Fruit fly (Drosophila melanogaster) Kc167 (cell line): ENCODE data around the gene CG13795.

Experiments
- Myc ChIP-seq: fragments of >200 bp; optimal IDR thresholded peaks from 2 replicates; lab custom pipeline; 2017; ENCODE audit warnings: missing external identifiers
- h ChIP-seq: fragments of >200 bp; optimal IDR thresholded peaks from 3 replicates; lab custom pipeline; 2018; ENCODE audit warnings: missing external identifiers
- psq ChIP-seq: fragments of >200 bp; optimal IDR thresholded peaks from 2 replicates; lab custom pipeline; 2017; ENCODE audit warnings: missing external identifiers

- TF ChIP-seq psq (lab: Kevin White, UChicago), result no peak
- TF ChIP-seq Myc (lab: Kevin White, UChicago), result no peak
- no peak for TF ChIP-seq h (lab: Kevin White, UChicago)
These were observed 30.7 kb upstream of the CG13795 start for dm6 chr2L:7756835-7757234.
